Worm (Caenorhabditis elegans): ENCODE data around the gene Y58A7A.2.
A peak's percentile ranks its signal among the peaks of the same experiment; 100 is the strongest.

Y58A7A.2 gene

DNA sequence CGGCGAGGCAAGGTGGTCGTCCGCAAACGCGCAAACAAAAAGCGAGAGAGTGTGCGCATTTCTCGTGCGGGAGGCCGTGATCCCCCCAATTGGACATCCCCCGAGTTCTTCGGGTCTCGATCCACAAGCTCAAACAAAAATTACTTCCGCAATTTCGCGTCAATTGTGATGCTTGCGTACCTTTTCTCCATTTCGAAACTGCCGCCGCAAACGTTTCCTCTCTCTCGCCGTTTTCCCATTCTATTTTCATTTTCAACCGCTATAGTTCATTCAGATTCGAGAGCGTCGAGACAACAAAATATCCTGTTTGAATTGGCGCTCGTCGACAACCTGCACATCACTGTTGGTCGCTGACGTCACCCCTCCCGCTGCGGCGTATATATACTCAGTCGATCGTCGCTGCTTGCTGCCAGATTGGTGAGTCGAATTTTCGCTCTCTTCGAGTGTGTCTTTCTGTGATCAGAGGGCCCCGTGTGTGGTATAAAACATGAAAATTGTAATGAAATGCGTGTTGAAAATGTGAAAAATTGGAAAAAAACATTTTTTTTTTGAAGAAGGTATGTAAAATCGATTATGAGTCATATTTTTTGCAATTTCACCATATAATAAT is 22.5 kb downstream of the Y58A7A.2 start, which contains the start of the genes pqn-51 and K11D12.14:
TSS of gene pqn-51 (plus strand) at position 275 of the 610 bp plus-strand sequence.
TSS of gene K11D12.14 (plus strand) at position 304 of the 610 bp plus-strand sequence.
- peak; percentile 48 for TF ChIP-seq ceh-16 (tag; optimal IDR thresholded peaks at IDR 0.05)
- peak; percentile 97 for TF ChIP-seq nhr-129 (tag; optimal IDR thresholded peaks at IDR 0.05)
- TF ChIP-seq ama-1 (optimal IDR thresholded peaks at IDR 0.05), result peak; percentile 98
- TF ChIP-seq ceh-82 (tag; optimal IDR thresholded peaks at IDR 0.05), result peak; percentile 40
- no peak for TF ChIP-seq mbf-1 (tag; optimal IDR thresholded peaks at IDR 0.05)
- no peak for TF ChIP-seq elt-1 (tag; optimal IDR thresholded peaks at IDR 0.05)
- TF ChIP-seq sma-9 (GFP tag; optimal IDR thresholded peaks at IDR 0.05), result peak; percentile 90
- peak; percentile 47 for TF ChIP-seq sma-9 (tag; optimal IDR thresholded peaks at IDR 0.05)
- TF ChIP-seq gmeb-1 (tag; optimal IDR thresholded peaks at IDR 0.05), result peak; percentile 92
- TF ChIP-seq nhr-12 (tag; optimal IDR thresholded peaks at IDR 0.05), result no peak
- no peak for TF ChIP-seq ztf-11 (tag; optimal IDR thresholded peaks at IDR 0.05)
- TF ChIP-seq F13H6.1 (tag; optimal IDR thresholded peaks at IDR 0.05), result peak; percentile 98
- peak in 1 of 2 experiments; percentile 59 for TF ChIP-seq mdl-1 (tag; optimal IDR thresholded peaks at IDR 0.05)
- peak; percentile 1 for TF ChIP-seq R02D3.7 (tag; optimal IDR thresholded peaks at IDR 0.05)
- TF ChIP-seq elt-3 (tag; optimal IDR thresholded peaks at IDR 0.05), result no peak
- peak; percentile 81 for TF ChIP-seq snpc-4 (tag; optimal IDR thresholded peaks at IDR 0.05)
- TF ChIP-seq sem-4 (tag; optimal IDR thresholded peaks at IDR 0.05), result peak; percentile 90
- TF ChIP-seq nhr-11 (tag; optimal IDR thresholded peaks at IDR 0.05), result no peak
- peak; percentile 91 for TF ChIP-seq unc-55 (GFP tag; optimal IDR thresholded peaks at IDR 0.05)
- TF ChIP-seq lsy-2 (tag; optimal IDR thresholded peaks at IDR 0.05), result peak; percentile 79 to 93
- peak; percentile 88 for TF ChIP-seq nhr-6 (tag; optimal IDR thresholded peaks at IDR 0.05)
- TF ChIP-seq nhr-23 (tag; optimal IDR thresholded peaks at IDR 0.05), result no peak
- peak; percentile 94 for TF ChIP-seq nhr-21 (tag; optimal IDR thresholded peaks at IDR 0.05)
- no peak for TF ChIP-seq skn-1 (tag; optimal IDR thresholded peaks at IDR 0.05)
- no peak for TF ChIP-seq lin-39 (tag; optimal IDR thresholded peaks at IDR 0.05)
- peak; percentile 96 for TF ChIP-seq C34F6.9 (tag; optimal IDR thresholded peaks at IDR 0.05)
- TF ChIP-seq nhr-25 (tag; optimal IDR thresholded peaks at IDR 0.05), result peak; percentile 90
- peak; percentile 92 for TF ChIP-seq fos-1 (tag; optimal IDR thresholded peaks at IDR 0.05)
- peak; percentile 86 for TF ChIP-seq egl-27 (tag; optimal IDR thresholded peaks at IDR 0.05)
- TF ChIP-seq blmp-1 (tag; optimal IDR thresholded peaks at IDR 0.05; ENCODE audit: insufficient read depth), result peak; percentile 79
- TF ChIP-seq unc-39 (tag; optimal IDR thresholded peaks at IDR 0.05), result no peak
- TF ChIP-seq nhr-10 (tag; optimal IDR thresholded peaks at IDR 0.05), result peak; percentile 15
- TF ChIP-seq lin-13 (GFP tag; optimal IDR thresholded peaks at IDR 0.05), result peak; percentile 87
- TF ChIP-seq alr-1 (tag; optimal IDR thresholded peaks at IDR 0.05), result no peak
- TF ChIP-seq Y55F3AM.14 (GFP tag; optimal IDR thresholded peaks at IDR 0.05), result peak; percentile 98
- TF ChIP-seq nhr-77 (tag; optimal IDR thresholded peaks at IDR 0.05), result no peak
- peak; percentile 35 for TF ChIP-seq unc-62 (GFP tag; optimal IDR thresholded peaks at IDR 0.05)
- TF ChIP-seq crh-2 (tag; optimal IDR thresholded peaks at IDR 0.05), result peak; percentile 95
- TF ChIP-seq ztf-1 (GFP tag; conservative IDR thresholded peaks at IDR 0.05), result no peak
- no peak for TF ChIP-seq peb-1 (tag; optimal IDR thresholded peaks at IDR 0.05)
- no peak for TF ChIP-seq aly-2 (tag; optimal IDR thresholded peaks at IDR 0.05)
- TF ChIP-seq sma-3 (GFP tag; optimal IDR thresholded peaks at IDR 0.05), result peak; percentile 95
- TF ChIP-seq nhr-237 (tag; optimal IDR thresholded peaks at IDR 0.05), result peak; percentile 61
- TF ChIP-seq mab-5 (tag; optimal IDR thresholded peaks at IDR 0.05), result peak; percentile 64
- peak; percentile 92 for TF ChIP-seq lin-11 (tag; optimal IDR thresholded peaks at IDR 0.05)
- TF ChIP-seq ztf-4 (tag; optimal IDR thresholded peaks at IDR 0.05), result peak; percentile 89
- TF ChIP-seq zag-1 (tag; optimal IDR thresholded peaks at IDR 0.05), result peak; percentile 68
- TF ChIP-seq dmd-4 (tag; optimal IDR thresholded peaks at IDR 0.05), result no peak
- peak; percentile 95 for TF ChIP-seq ZK546.5 (tag; optimal IDR thresholded peaks at IDR 0.05)
